Worm (Caenorhabditis elegans): Measurements from ENCODE around the gene tdo-2.
A peak's percentile ranks its signal among the peaks of the same experiment; 100 is the strongest.

Gene tdo-2

ce11 chrIII:5938013-5938412, 18.3 kb upstream of the tdo-2 start (continued):
- TF ChIP-seq lin-35 (GFP tag; optimal IDR thresholded peaks at IDR 0.05) = peak in 1 of 2 experiments; percentile 61
- peak; percentile 62 for TF ChIP-seq ztf-4 (tag; optimal IDR thresholded peaks at IDR 0.05)
- no peak for TF ChIP-seq unc-86 (tag; optimal IDR thresholded peaks at IDR 0.05)
- no peak for TF ChIP-seq nhr-12 (tag; optimal IDR thresholded peaks at IDR 0.05)
- TF ChIP-seq fkh-8 (tag; optimal IDR thresholded peaks at IDR 0.05) = peak; percentile 3
- TF ChIP-seq snu-23 (GFP tag; optimal IDR thresholded peaks at IDR 0.05) = peak; percentile 75
- no peak for TF ChIP-seq fkh-10 (GFP tag; optimal IDR thresholded peaks at IDR 0.05)
- no peak for TF ChIP-seq Y116A8C.19 (tag; optimal IDR thresholded peaks at IDR 0.05; ENCODE audit: borderline replicate concordance)
- TF ChIP-seq ztf-11 (tag; optimal IDR thresholded peaks at IDR 0.05) = no peak
- no peak for TF ChIP-seq unc-98 (GFP tag; IDR thresholded peaks at IDR 0.05)
- peak; percentile 52 for TF ChIP-seq nhr-19 (GFP tag; conservative IDR thresholded peaks at IDR 0.05)
- TF ChIP-seq ceh-8 (GFP tag; optimal IDR thresholded peaks at IDR 0.05) = no peak
- TF ChIP-seq efl-1 (optimal IDR thresholded peaks at IDR 0.05) = peak in 1 of 2 experiments; percentile 34
- TF ChIP-seq efl-1 (GFP tag; optimal IDR thresholded peaks at IDR 0.05 in 1 of 2) = peak; percentile 18 to 62
- TF ChIP-seq alr-1 (tag; optimal IDR thresholded peaks at IDR 0.05; ENCODE audit: borderline replicate concordance) = no peak
- no peak for TF ChIP-seq aha-1 (tag; optimal IDR thresholded peaks at IDR 0.05)
- no peak for TF ChIP-seq hpl-2 (GFP tag; optimal IDR thresholded peaks at IDR 0.05)
- no peak for TF ChIP-seq sptf-1 (tag; optimal IDR thresholded peaks at IDR 0.05)
- TF ChIP-seq lsy-2 (tag; optimal IDR thresholded peaks at IDR 0.05) = peak; percentile 28 to 63
- no peak for TF ChIP-seq lir-3 (tag; optimal IDR thresholded peaks at IDR 0.05; ENCODE audit: poor library complexity)
- TF ChIP-seq egl-27 (tag; optimal IDR thresholded peaks at IDR 0.05) = no peak
- peak; percentile 52 for TF ChIP-seq nhr-47 (tag; optimal IDR thresholded peaks at IDR 0.05)
- TF ChIP-seq vab-15 (tag; optimal IDR thresholded peaks at IDR 0.05) = peak; percentile 17
- TF ChIP-seq grh-1 (GFP tag; IDR thresholded peaks at IDR 0.05) = peak; percentile 80
- peak; percentile 91 for TF ChIP-seq lin-14 (GFP tag; optimal IDR thresholded peaks at IDR 0.05)
- TF ChIP-seq hlh-4 (tag; optimal IDR thresholded peaks at IDR 0.05) = no peak
- TF ChIP-seq mab-9 (GFP tag; IDR thresholded peaks at IDR 0.05) = 0 out of 2 replicates have a peak, but pooled peaks have one; percentile 18
- no peak for TF ChIP-seq ceh-88 (GFP tag; IDR thresholded peaks at IDR 0.05)
- TF ChIP-seq nhr-11 (tag; optimal IDR thresholded peaks at IDR 0.05) = no peak
- peak; percentile 49 for TF ChIP-seq jun-1 (tag; optimal IDR thresholded peaks at IDR 0.05)
- peak; percentile 22 for TF ChIP-seq irx-1 (tag; optimal IDR thresholded peaks at IDR 0.05)
- no peak for TF ChIP-seq isw-1 (GFP tag; IDR thresholded peaks at IDR 0.05)
- TF ChIP-seq tbx-2 (tag; optimal IDR thresholded peaks at IDR 0.05) = peak; percentile 56
- peak; percentile 45 for TF ChIP-seq lin-13 (GFP tag; optimal IDR thresholded peaks at IDR 0.05)
- peak; percentile 78 for TF ChIP-seq nhr-20 (tag; optimal IDR thresholded peaks at IDR 0.05)
- TF ChIP-seq skn-1 (tag; optimal IDR thresholded peaks at IDR 0.05) = no peak
- no peak for TF ChIP-seq C34B4.2 (tag; optimal IDR thresholded peaks at IDR 0.05)
- TF ChIP-seq C04F5.9 (tag; optimal IDR thresholded peaks at IDR 0.05) = no peak
- no peak for TF ChIP-seq ceh-63 (GFP tag; optimal IDR thresholded peaks at IDR 0.05)
- no peak for TF ChIP-seq ceh-82 (tag; optimal IDR thresholded peaks at IDR 0.05)
- TF ChIP-seq zip-4 (GFP tag; optimal IDR thresholded peaks at IDR 0.05) = no peak
- TF ChIP-seq nhr-85 (tag) = peak; percentile 95
- peak; percentile 13 for TF ChIP-seq swsn-7 (tag; optimal IDR thresholded peaks at IDR 0.05)
- TF ChIP-seq nhr-84 (tag; optimal IDR thresholded peaks at IDR 0.05) = no peak

ce11 chrIII:5936992-5937391, 17.2 kb upstream of the tdo-2 start, which contains the start of gene EGAP1.1:
TSS of gene EGAP1.1 (minus strand) at chrIII:5937220.
- TF ChIP-seq fkh-10 (GFP tag; optimal IDR thresholded peaks at IDR 0.05) (peak; percentile 53), sox-4 (tag; optimal IDR thresholded peaks at IDR 0.05) (no peak), grh-1 (GFP tag; IDR thresholded peaks at IDR 0.05) (no peak), efl-1 (optimal IDR thresholded peaks at IDR 0.05) (no peak), efl-1 (GFP tag; optimal IDR thresholded peaks at IDR 0.05 in 1 of 2) (no peak), pqm-1 (tag; optimal IDR thresholded peaks at IDR 0.05) (no peak), unc-98 (GFP tag; IDR thresholded peaks at IDR 0.05) (no peak), unc-130 (tag; optimal IDR thresholded peaks at IDR 0.05) (no peak), isw-1 (GFP tag; IDR thresholded peaks at IDR 0.05) (no peak), ceh-63 (GFP tag; optimal IDR thresholded peaks at IDR 0.05) (no peak), dsc-1 (tag; optimal IDR thresholded peaks at IDR 0.05) (no peak), fkh-8 (tag; optimal IDR thresholded peaks at IDR 0.05) (peak; percentile 30), ceh-88 (GFP tag; IDR thresholded peaks at IDR 0.05) (no peak), C16A3.4 (tag; optimal IDR thresholded peaks at IDR 0.05) (no peak), lin-14 (GFP tag; optimal IDR thresholded peaks at IDR 0.05) (peak; percentile 32)

Data from whole organism, L1 larva.